1 fruit fly cellular context compared by ENCODE assay signal in the genomic region with DNA sequence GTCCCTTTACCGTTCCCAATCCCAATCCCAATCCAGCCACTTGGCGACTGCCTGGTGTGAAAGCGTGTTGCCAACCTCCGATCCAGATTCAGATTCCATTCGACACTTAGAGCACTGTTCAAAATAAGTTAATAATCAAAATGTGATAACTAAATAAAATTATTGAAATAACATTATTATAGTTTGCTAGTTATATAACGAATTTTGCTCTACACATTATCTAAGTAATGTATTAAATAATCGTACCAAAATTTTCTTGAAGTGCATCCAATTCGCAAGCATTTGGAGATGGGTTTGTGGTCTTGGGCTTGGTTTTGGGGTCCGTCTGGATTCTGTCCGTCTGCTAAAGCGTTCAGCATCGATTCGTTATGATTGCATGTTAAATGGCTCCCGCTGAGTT.
A peak's percentile ranks its signal among the peaks of the same experiment; 100 is the strongest.
TF ChIP-seq lines count a peak whose summit lies in the region.

No protein-coding gene starts in this region.

TF ChIP-seq in whole organism, prepupa, 60 proteins besides CTCF, POLR2A, EP300 and RAD21 (continued from another document):
- TF ChIP-seq CG4318 (GFP tag; optimal IDR thresholded peaks at IDR 0.05; lab: Kevin White, UChicago): no peak
- TF ChIP-seq Hr4 (GFP tag; optimal IDR thresholded peaks at IDR 0.05; lab: Kevin White, UChicago): peak; percentile 9
- peak; percentile 76 for TF ChIP-seq CG3032 (tag; optimal IDR thresholded peaks at IDR 0.05; lab: Kevin White, UChicago)
- TF ChIP-seq salr (GFP tag; optimal IDR thresholded peaks at IDR 0.05; lab: Kevin White, UChicago): peak; percentile 13 to 38
- TF ChIP-seq ss (GFP tag; optimal IDR thresholded peaks at IDR 0.05; lab: Kevin White, UChicago): peak; percentile 30 to 56
- no peak for TF ChIP-seq CG6276 (GFP tag; optimal IDR thresholded peaks at IDR 0.05; lab: Kevin White, UChicago)
- TF ChIP-seq fkh (GFP tag; optimal IDR thresholded peaks at IDR 0.05; lab: Kevin White, UChicago): no peak
- TF ChIP-seq fd85E (GFP tag; optimal IDR thresholded peaks at IDR 0.05; lab: Kevin White, UChicago): no peak
- TF ChIP-seq lz (GFP tag; optimal IDR thresholded peaks at IDR 0.05; lab: Kevin White, UChicago): peak; percentile 72
- TF ChIP-seq CG16779 (tag; optimal IDR thresholded peaks at IDR 0.05; lab: Kevin White, UChicago): no peak
- TF ChIP-seq CG1621 (tag; optimal IDR thresholded peaks at IDR 0.05; lab: Kevin White, UChicago): peak; percentile 48
- peak; percentile 29 for TF ChIP-seq Ets21C (GFP tag; optimal IDR thresholded peaks at IDR 0.05; lab: Kevin White, UChicago)
- TF ChIP-seq CG6854 (GFP tag; optimal IDR thresholded peaks at IDR 0.05; lab: Kevin White, UChicago): peak; percentile 46
- peak; percentile 83 for TF ChIP-seq Sox102F (GFP tag; optimal IDR thresholded peaks at IDR 0.05; lab: Kevin White, UChicago)
- peak; percentile 88 for TF ChIP-seq Eip78C (GFP tag; lab: Kevin White, UChicago)
- TF ChIP-seq CG11294 (GFP tag; IDR thresholded peaks at IDR 0.05; lab: Robert Waterston, UW): no peak
- peak; percentile 77 for TF ChIP-seq Ets96B (tag; optimal IDR thresholded peaks at IDR 0.05; lab: Kevin White, UChicago)
- peak; percentile 81 for TF ChIP-seq CG10631 (GFP tag; optimal IDR thresholded peaks at IDR 0.05; lab: Kevin White, UChicago)
- peak; percentile 61 for TF ChIP-seq fd59A (GFP tag; optimal IDR thresholded peaks at IDR 0.05; lab: Kevin White, UChicago)
- TF ChIP-seq dsx (GFP tag; optimal IDR thresholded peaks at IDR 0.05; lab: Kevin White, UChicago; ENCODE audit: poor library complexity, severe bottlenecking): peak; percentile 74
- peak; percentile 72 for TF ChIP-seq achi (GFP tag; optimal IDR thresholded peaks at IDR 0.05; lab: Kevin White, UChicago)
- TF ChIP-seq Smox (GFP tag; optimal IDR thresholded peaks at IDR 0.05; lab: Kevin White, UChicago): peak; percentile 83
- peak; percentile 76 for TF ChIP-seq cyc (GFP tag; optimal IDR thresholded peaks at IDR 0.05; lab: Kevin White, UChicago)
- TF ChIP-seq Lpt (GFP tag; optimal IDR thresholded peaks at IDR 0.05; lab: Kevin White, UChicago): no peak
- no peak for TF ChIP-seq Hr38 (GFP tag; optimal IDR thresholded peaks at IDR 0.05; lab: Kevin White, UChicago)
- TF ChIP-seq dac (GFP tag; optimal IDR thresholded peaks at IDR 0.05; lab: Kevin White, UChicago): no peak
- peak; percentile 62 for TF ChIP-seq pdm3 (GFP tag; optimal IDR thresholded peaks at IDR 0.05; lab: Kevin White, UChicago)
- peak; percentile 66 for TF ChIP-seq CG31627 (GFP tag; optimal IDR thresholded peaks at IDR 0.05; lab: Kevin White, UChicago)
- peak; percentile 68 for TF ChIP-seq CG10669 (GFP tag; optimal IDR thresholded peaks at IDR 0.05; lab: Kevin White, UChicago)
- peak; percentile 59 for TF ChIP-seq Sox14 (GFP tag; optimal IDR thresholded peaks at IDR 0.05; lab: Kevin White, UChicago)
- peak; percentile 30 for TF ChIP-seq CG7368 (GFP tag; optimal IDR thresholded peaks at IDR 0.05; lab: Kevin White, UChicago)
- TF ChIP-seq OdsH (GFP tag; optimal IDR thresholded peaks at IDR 0.05; lab: Kevin White, UChicago): peak; percentile 70
- TF ChIP-seq CG6808 (GFP tag; optimal IDR thresholded peaks at IDR 0.05; lab: Kevin White, UChicago): peak; percentile 61
- peak; percentile 54 for TF ChIP-seq Blimp-1 (GFP tag; optimal IDR thresholded peaks at IDR 0.05; lab: Kevin White, UChicago)
- TF ChIP-seq CG8319 (GFP tag; optimal IDR thresholded peaks at IDR 0.05; lab: Kevin White, UChicago): peak; percentile 32
- TF ChIP-seq Gug (GFP tag; IDR thresholded peaks at IDR 0.05; lab: Robert Waterston, UW): 0 out of 2 replicates have a peak, but pooled peaks have one; percentile 22
